Worm (Caenorhabditis elegans) whole organism, midembryonic: ENCODE results near the gene ptr-13.

Experiments used
- T22C8.4 ChIP-seq: fragments of 200-800 bp; sonication (Bioruptor generic); IDR thresholded peaks from 2 replicates; pipeline ENCODE4 v1.3.6; 2022; ENCODE audit warnings: missing genetic modification characterization, missing compliant biosample characterization
- cog-1 ChIP-seq: sonication (generic microtip); optimal IDR thresholded peaks from 2 replicates; lab custom pipeline; 2016; ENCODE audit warnings: missing genetic modification characterization, missing compliant biosample characterization
- flt-1 ChIP-seq: fragments of 200-800 bp; sonication (Bioruptor generic); IDR thresholded peaks from 2 replicates; pipeline ENCODE4 v1.3.6; 2022; ENCODE audit warnings: missing genetic modification characterization, missing compliant biosample characterization
- klf-2 ChIP-seq: fragments of 200-800 bp; sonication (Bioruptor generic); conservative IDR thresholded peaks from 2 replicates; pipeline ENCODE4 v1.3.6; 2022; ENCODE audit warnings: missing genetic modification reagents, missing genetic modification characterization, missing compliant biosample characterization
- med-1 ChIP-seq: sonication (generic microtip); optimal IDR thresholded peaks from 2 replicates; lab custom pipeline; 2017; ENCODE audit warnings: missing genetic modification characterization, mild to moderate bottlenecking, missing compliant biosample characterization, antibody characterized with exemption, missing genetic modification reagents; ENCODE audit not compliant: insufficient read depth
- ref-1 ChIP-seq: fragments of 200-800 bp; sonication (Bioruptor generic); conservative IDR thresholded peaks from 2 replicates; pipeline ENCODE4 v1.3.6; 2022; ENCODE audit warnings: missing genetic modification reagents, missing genetic modification characterization, missing compliant biosample characterization
- tab-1 ChIP-seq: fragments of 200-800 bp; sonication (Bioruptor generic); IDR thresholded peaks from 2 replicates; pipeline ENCODE4 v1.3.6; 2022; ENCODE audit warnings: missing genetic modification characterization, missing compliant biosample characterization
- ztf-23 ChIP-seq: fragments of 200-800 bp; sonication (Bioruptor generic); IDR thresholded peaks from 2 replicates; pipeline ENCODE4 v1.3.6; 2022; ENCODE audit warnings: missing genetic modification reagents, missing genetic modification characterization, missing compliant biosample characterization
- ztf-29 ChIP-seq: fragments of 200-800 bp; sonication (Bioruptor generic); IDR thresholded peaks from 2 replicates; pipeline ENCODE4 v1.3.6; 2022; ENCODE audit warnings: missing genetic modification reagents, missing genetic modification characterization, missing compliant biosample characterization

The ptr-13 gene

ce11 chrII:11157660-11158059 is 4.6 kb downstream of the ptr-13 start:
- TF ChIP-seq ref-1 (GFP tag; lab: Robert Waterston, UW), result peak; percentile 58; the same call in 1 of the 2 replicates
- TF ChIP-seq cog-1 (tag; lab: Kevin White, UChicago), result no peak
- TF ChIP-seq flt-1 (GFP tag; lab: Robert Waterston, UW), result peak; percentile 86
- TF ChIP-seq T22C8.4 (GFP tag; lab: Robert Waterston, UW), result peak; percentile 60; the same call in 1 of the 2 replicates
- TF ChIP-seq med-1 (GFP tag; lab: Kevin White, UChicago), result no peak
- TF ChIP-seq ztf-23 (GFP tag; lab: Robert Waterston, UW), result peak; percentile 78
- peak; percentile 78 for TF ChIP-seq ztf-29 (GFP tag; lab: Robert Waterston, UW)
- peak; percentile 84 for TF ChIP-seq tab-1 (GFP tag; lab: Robert Waterston, UW)
- peak; percentile 74 for TF ChIP-seq klf-2 (GFP tag; lab: Robert Waterston, UW)

ce11 chrII:11156160-11156559 is 6.1 kb downstream of the ptr-13 start:
- TF ChIP-seq ref-1 (GFP tag; lab: Robert Waterston, UW) (no peak), T22C8.4 (GFP tag; lab: Robert Waterston, UW) (no peak), med-1 (GFP tag; lab: Kevin White, UChicago) (no peak), tab-1 (GFP tag; lab: Robert Waterston, UW) (no peak), cog-1 (tag; lab: Kevin White, UChicago) (no peak), ztf-23 (GFP tag; lab: Robert Waterston, UW) (no peak), flt-1 (GFP tag; lab: Robert Waterston, UW) (no peak), ztf-29 (GFP tag; lab: Robert Waterston, UW) (no peak), klf-2 (GFP tag; lab: Robert Waterston, UW) (no peak)

- TF ChIP-seq ref-1 (GFP tag; lab: Robert Waterston, UW) (no peak), klf-2 (GFP tag; lab: Robert Waterston, UW) (no peak), ztf-23 (GFP tag; lab: Robert Waterston, UW) (no peak), tab-1 (GFP tag; lab: Robert Waterston, UW) (no peak), ztf-29 (GFP tag; lab: Robert Waterston, UW) (no peak)
These were observed 6.9 kb downstream of the ptr-13 start for ce11 chrII:11155400-11155799.

- TF ChIP-seq T22C8.4 (GFP tag; lab: Robert Waterston, UW), result no peak
- TF ChIP-seq ztf-29 (GFP tag; lab: Robert Waterston, UW), result no peak
- no peak for TF ChIP-seq ztf-23 (GFP tag; lab: Robert Waterston, UW)
- no peak for TF ChIP-seq klf-2 (GFP tag; lab: Robert Waterston, UW)
- TF ChIP-seq ref-1 (GFP tag; lab: Robert Waterston, UW), result no peak
- no peak for TF ChIP-seq cog-1 (tag; lab: Kevin White, UChicago)
- TF ChIP-seq tab-1 (GFP tag; lab: Robert Waterston, UW), result no peak
These were observed 7.3 kb downstream of the ptr-13 start for ce11 chrII:11154957-11155356.

- TF ChIP-seq med-1 (GFP tag; lab: Kevin White, UChicago) (no peak), ztf-29 (GFP tag; lab: Robert Waterston, UW) (no peak), tab-1 (GFP tag; lab: Robert Waterston, UW) (no peak), cog-1 (tag; lab: Kevin White, UChicago) (no peak), klf-2 (GFP tag; lab: Robert Waterston, UW) (no peak), T22C8.4 (GFP tag; lab: Robert Waterston, UW) (no peak), ztf-23 (GFP tag; lab: Robert Waterston, UW) (no peak), ref-1 (GFP tag; lab: Robert Waterston, UW) (no peak), flt-1 (GFP tag; lab: Robert Waterston, UW) (no peak)
These were observed 8.5 kb downstream of the ptr-13 start for ce11 chrII:11153800-11154199.

ce11 chrII:11153080-11153479 is 9.2 kb downstream of the ptr-13 start:
- no peak for TF ChIP-seq tab-1 (GFP tag; lab: Robert Waterston, UW)
- TF ChIP-seq ztf-23 (GFP tag; lab: Robert Waterston, UW), result no peak

- TF ChIP-seq tab-1 (GFP tag; lab: Robert Waterston, UW), result no peak
These were observed 9.8 kb downstream of the ptr-13 start, which contains the start of gene pqm-1 for ce11 chrII:11152495-11152894. Gene pqm-1 (minus strand): TSS chrII:11152595.

ce11 chrII:11150976-11151375 is 11.3 kb downstream of the ptr-13 start:
- TF ChIP-seq ztf-29 (GFP tag; lab: Robert Waterston, UW) (no peak), ref-1 (GFP tag; lab: Robert Waterston, UW) (no peak), tab-1 (GFP tag; lab: Robert Waterston, UW) (no peak), T22C8.4 (GFP tag; lab: Robert Waterston, UW) (no peak), flt-1 (GFP tag; lab: Robert Waterston, UW) (no peak)

- no peak for TF ChIP-seq T22C8.4 (GFP tag; lab: Robert Waterston, UW)
- no peak for TF ChIP-seq ztf-29 (GFP tag; lab: Robert Waterston, UW)
- TF ChIP-seq flt-1 (GFP tag; lab: Robert Waterston, UW), result no peak
These were observed 12.2 kb downstream of the ptr-13 start for ce11 chrII:11149866-11150685.

- no peak for TF ChIP-seq klf-2 (GFP tag; lab: Robert Waterston, UW)
- no peak for TF ChIP-seq ref-1 (GFP tag; lab: Robert Waterston, UW)
- TF ChIP-seq tab-1 (GFP tag; lab: Robert Waterston, UW), result no peak
- no peak for TF ChIP-seq ztf-29 (GFP tag; lab: Robert Waterston, UW)
- TF ChIP-seq cog-1 (tag; lab: Kevin White, UChicago), result no peak
- TF ChIP-seq med-1 (GFP tag; lab: Kevin White, UChicago), result no peak
- TF ChIP-seq T22C8.4 (GFP tag; lab: Robert Waterston, UW), result no peak
- TF ChIP-seq flt-1 (GFP tag; lab: Robert Waterston, UW), result no peak
- no peak for TF ChIP-seq ztf-23 (GFP tag; lab: Robert Waterston, UW)
These were observed 19.7 kb downstream of the ptr-13 start, which contains the start of gene arrd-6 for ce11 chrII:11142571-11142970. Gene arrd-6 (plus strand): TSS chrII:11142739.
